Fruit fly (Drosophila melanogaster): ENCODE results near the gene CG10366.

DNA sequence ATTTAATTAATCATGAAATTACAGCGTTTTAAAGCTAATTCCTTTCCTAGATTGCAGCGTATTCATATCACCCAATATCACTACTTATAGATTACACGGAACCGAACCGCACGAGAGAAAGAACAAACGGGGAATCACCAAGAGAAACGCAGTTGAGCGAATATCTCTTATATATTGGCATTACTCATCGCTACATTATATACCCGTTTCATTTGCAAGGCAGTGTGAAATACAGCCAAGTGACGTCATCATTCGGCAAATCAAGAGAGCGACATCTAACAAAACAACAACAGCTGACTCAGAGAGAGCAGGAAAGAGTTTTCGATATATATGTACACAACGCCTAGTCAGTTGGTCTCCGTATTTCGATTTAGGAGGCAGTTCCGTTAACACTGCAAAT lies 35.9 kb upstream of the CG10366 start, which contains the start of gene Tep4:
- TF ChIP-seq CG8478 (optimal IDR thresholded peaks at IDR 0.05) (no peak), Dll (optimal IDR thresholded peaks at IDR 0.05) (no peak), usp (GFP tag; optimal IDR thresholded peaks at IDR 0.05) (no peak), EcR (GFP tag; optimal IDR thresholded peaks at IDR 0.05) (no peak), pan (optimal IDR thresholded peaks at IDR 0.05) (no peak), psq (optimal IDR thresholded peaks at IDR 0.05) (no peak)
